Worm (Caenorhabditis elegans): ENCODE results near the gene Y17G7B.22.

DNA sequence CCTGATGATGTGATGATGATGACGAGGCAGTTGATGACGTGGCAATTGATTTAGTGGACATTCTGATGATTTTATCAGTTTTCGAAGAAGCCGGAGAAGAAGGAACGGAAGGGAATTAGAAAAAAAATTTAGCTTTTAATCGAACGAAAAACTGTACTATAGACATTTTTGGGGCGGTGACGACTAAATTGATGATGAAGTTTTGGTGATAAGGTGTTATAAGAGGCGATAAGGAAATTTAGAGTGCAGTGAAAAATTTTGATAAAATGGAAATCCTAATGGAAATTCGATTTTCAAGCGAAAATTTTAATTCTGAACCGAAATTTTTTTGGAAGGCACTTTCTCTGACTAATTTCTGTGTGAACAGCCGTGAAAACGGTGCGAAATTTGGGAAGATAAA lies 12.2 kb downstream of the Y17G7B.22 start:
- TF ChIP-seq daf-16 (GFP tag; optimal IDR thresholded peaks at IDR 0.05) (no peak), daf-16 (tag; optimal IDR thresholded peaks at IDR 0.05) (no peak), nhr-6 (tag; optimal IDR thresholded peaks at IDR 0.05) (no peak), lin-39 (tag; optimal IDR thresholded peaks at IDR 0.05) (no peak), unc-62 (GFP tag; optimal IDR thresholded peaks at IDR 0.05 in 1 of 2) (no peak), unc-62 (tag; optimal IDR thresholded peaks at IDR 0.05) (no peak), jun-1 (tag; optimal IDR thresholded peaks at IDR 0.05) (no peak), fkh-10 (GFP tag; optimal IDR thresholded peaks at IDR 0.05) (no peak), nhr-10 (tag; optimal IDR thresholded peaks at IDR 0.05) (no peak), ceh-44 (GFP tag; IDR thresholded peaks at IDR 0.05) (no peak), nhr-237 (tag; optimal IDR thresholded peaks at IDR 0.05) (no peak), ceh-28 (tag; optimal IDR thresholded peaks at IDR 0.05) (no peak), F26F4.8 (GFP tag; conservative IDR thresholded peaks at IDR 0.05) (no peak), ceh-82 (tag; optimal IDR thresholded peaks at IDR 0.05) (no peak), F49E8.2 (tag; optimal IDR thresholded peaks at IDR 0.05; ENCODE audit: borderline replicate concordance) (no peak), R02D3.7 (tag; optimal IDR thresholded peaks at IDR 0.05) (no peak)

Measured in whole organism, L4 larva.